Fruit fly (Drosophila melanogaster) whole organism, embryonic: ENCODE measurements around the gene ea.

ENCODE experiments used
- Abd-B ChIP-seq: fragments of 200-800 bp; sonication (Bioruptor generic); optimal IDR thresholded peaks from 2 replicates; lab custom pipeline; 2018; ENCODE audit warnings: missing biosample characterization, mild to moderate bottlenecking, missing genetic modification characterization, moderate library complexity
- Atf3 ChIP-seq: fragments of 200-800 bp; sonication (Bioruptor generic); optimal IDR thresholded peaks from 3 replicates; lab custom pipeline; 2016; ENCODE audit warnings: missing biosample characterization, missing genetic modification characterization
- BEAF-32 ChIP-seq: fragments of 200-800 bp; sonication (Bioruptor generic); optimal IDR thresholded peaks from 3 replicates; lab custom pipeline; 2017; ENCODE audit warnings: missing biosample characterization, missing genetic modification characterization, mild to moderate bottlenecking, moderate library complexity, missing genetic modification reagents
- Bteb2 ChIP-seq: fragments of 200-800 bp; sonication (Bioruptor generic); optimal IDR thresholded peaks from 2 replicates; lab custom pipeline; 2016; ENCODE audit warnings: missing biosample characterization, missing genetic modification characterization
- CG10543 ChIP-seq: fragments of 200-800 bp; sonication (Bioruptor generic); optimal IDR thresholded peaks from 3 replicates; lab custom pipeline; 2017; ENCODE audit warnings: missing biosample characterization, mild to moderate bottlenecking, missing genetic modification characterization, moderate library complexity
- CG11456 ChIP-seq: fragments of 200-800 bp; sonication (Bioruptor generic); IDR thresholded peaks from 3 replicates; pipeline ENCODE4 v1.3.6; 2022; ENCODE audit warnings: missing biosample characterization, missing genetic modification characterization
- CG1529 ChIP-seq: fragments of 200-800 bp; sonication (Bioruptor generic); optimal IDR thresholded peaks from 3 replicates; lab custom pipeline; 2018; ENCODE audit warnings: missing biosample characterization, missing genetic modification characterization
- CG15696 ChIP-seq: fragments of 200-800 bp; sonication (Bioruptor generic); optimal IDR thresholded peaks from 2 replicates; lab custom pipeline; 2019; ENCODE audit warnings: missing biosample characterization, mild to moderate bottlenecking, missing genetic modification characterization, moderate library complexity
- CG1602 ChIP-seq: fragments of 200-800 bp; sonication (Bioruptor generic); optimal IDR thresholded peaks from 3 replicates; lab custom pipeline; 2016; ENCODE audit warnings: missing biosample characterization, missing genetic modification characterization
- CG1603 ChIP-seq: fragments of 200-800 bp; sonication (Bioruptor generic); optimal IDR thresholded peaks from 2 replicates; lab custom pipeline; 2019; ENCODE audit warnings: missing biosample characterization, mild to moderate bottlenecking, missing genetic modification characterization, moderate library complexity
- CG17829 ChIP-seq: fragments of 200-800 bp; optimal IDR thresholded peaks from 2 replicates; lab custom pipeline; 2019; ENCODE audit warnings: missing biosample characterization, mild to moderate bottlenecking, missing genetic modification characterization, moderate library complexity
- CG2202 ChIP-seq: fragments of 200-800 bp; sonication (Bioruptor generic); optimal IDR thresholded peaks from 2 replicates; lab custom pipeline; 2018; ENCODE audit warnings: missing biosample characterization, mild to moderate bottlenecking, missing genetic modification characterization
- CG32767 ChIP-seq: fragments of 200-800 bp; sonication (Bioruptor generic); IDR thresholded peaks from 2 replicates; pipeline ENCODE4 v1.3.6; 2022; ENCODE audit warnings: missing biosample characterization, missing genetic modification characterization
- CG34422 ChIP-seq: fragments of 200-800 bp; sonication (Bioruptor generic); IDR thresholded peaks from 3 replicates; pipeline ENCODE4 v1.3.6; 2022; ENCODE audit warnings: missing biosample characterization, missing genetic modification characterization
- CG4707 ChIP-seq: fragments of 200-800 bp; sonication (Bioruptor generic); optimal IDR thresholded peaks from 2 replicates; lab custom pipeline; 2018; ENCODE audit warnings: missing biosample characterization, mild to moderate bottlenecking, missing genetic modification characterization, moderate library complexity
- CG4854 ChIP-seq: fragments of 200-800 bp; sonication (Bioruptor generic); optimal IDR thresholded peaks from 2 replicates; lab custom pipeline; 2016; ENCODE audit warnings: missing biosample characterization, missing genetic modification characterization, inconsistent platforms
- CG5180 ChIP-seq: fragments of 200-800 bp; sonication (Bioruptor generic); optimal IDR thresholded peaks from 3 replicates; lab custom pipeline; 2017; ENCODE audit warnings: missing biosample characterization, missing genetic modification characterization, mild to moderate bottlenecking, moderate library complexity, missing genetic modification reagents
- CG7928 ChIP-seq: fragments of 200-800 bp; sonication (Bioruptor generic); optimal IDR thresholded peaks from 2 replicates; lab custom pipeline; 2017; ENCODE audit warnings: missing biosample characterization, mild to moderate bottlenecking, missing genetic modification characterization
- CG9876 ChIP-seq: fragments of 200-800 bp; sonication (Bioruptor generic); optimal IDR thresholded peaks from 2 replicates; lab custom pipeline; 2016; ENCODE audit warnings: missing biosample characterization, missing genetic modification characterization
- CkIIα-i1 ChIP-seq: fragments of 200-800 bp; sonication (Bioruptor generic); IDR thresholded peaks from 2 replicates; pipeline ENCODE4 v1.3.6; 2022; ENCODE audit warnings: missing biosample characterization, missing genetic modification characterization
- D ChIP-seq, 2 experiments: fragments of 200-800 bp in 1 of 2; fragments of >200 bp in 1 of 2; sonication (Bioruptor generic) in 1 of 2; optimal IDR thresholded peaks; 2 replicates in 1 of 2; 3 replicates in 1 of 2; lab custom pipeline; 2017; ENCODE audit warnings: mild to moderate bottlenecking in 1 of 2, missing biosample characterization in 1 of 2, missing genetic modification characterization in 1 of 2, missing genetic modification reagents in 1 of 2
- E2f2 ChIP-seq: fragments of 200-800 bp; sonication (Bioruptor generic); IDR thresholded peaks from 2 replicates; pipeline ENCODE4 v1.3.6; 2022; ENCODE audit warnings: missing biosample characterization, missing genetic modification characterization
- H2.0 ChIP-seq: fragments of 200-800 bp; sonication (Bioruptor generic); IDR thresholded peaks from 2 replicates; pipeline ENCODE4 v1.3.6; 2022; ENCODE audit warnings: missing biosample characterization, missing genetic modification characterization
- HLH4C ChIP-seq: fragments of 200-800 bp; sonication (Bioruptor generic); IDR thresholded peaks from 3 replicates; pipeline ENCODE4 v1.3.6; 2022; ENCODE audit warnings: missing biosample characterization, missing genetic modification characterization; ENCODE audit not compliant: partially characterized antibody
- Hey ChIP-seq: fragments of 200-800 bp; sonication (Bioruptor generic); optimal IDR thresholded peaks from 3 replicates; lab custom pipeline; 2018; ENCODE audit warnings: missing biosample characterization, mild to moderate bottlenecking, missing genetic modification characterization
- Neu2 ChIP-seq: fragments of 200-800 bp; sonication (Bioruptor generic); optimal IDR thresholded peaks from 3 replicates; lab custom pipeline; 2016; ENCODE audit warnings: missing biosample characterization, missing genetic modification characterization, borderline replicate concordance
- Optix ChIP-seq: fragments of 200-800 bp; sonication (Bioruptor generic); IDR thresholded peaks from 3 replicates; pipeline ENCODE4 v1.3.6; 2022; ENCODE audit warnings: missing biosample characterization, missing genetic modification characterization
- Sox102F ChIP-seq: fragments of 200-800 bp; sonication (Bioruptor generic); optimal IDR thresholded peaks from 2 replicates; lab custom pipeline; 2018; ENCODE audit warnings: missing biosample characterization, mild to moderate bottlenecking, missing genetic modification characterization, moderate library complexity
- Vsx1 ChIP-seq: fragments of 200-800 bp; sonication (Bioruptor generic); optimal IDR thresholded peaks from 2 replicates; lab custom pipeline; 2017; ENCODE audit warnings: missing biosample characterization, mild to moderate bottlenecking, missing genetic modification characterization, missing genetic modification reagents
- aop ChIP-seq: fragments of 200-800 bp; sonication (Bioruptor generic); IDR thresholded peaks from 2 replicates; pipeline ENCODE4 v1.3.6; 2022; ENCODE audit warnings: missing biosample characterization, missing genetic modification characterization
- bowl ChIP-seq: fragments of 200-800 bp; sonication (Bioruptor generic); IDR thresholded peaks from 2 replicates; pipeline ENCODE4 v1.3.6; 2022; ENCODE audit warnings: missing biosample characterization, missing genetic modification characterization
- danr ChIP-seq: fragments of 200-800 bp; sonication (Bioruptor generic); IDR thresholded peaks from 2 replicates; pipeline ENCODE4 v1.3.6; 2022; ENCODE audit warnings: missing biosample characterization, missing genetic modification characterization
- grn ChIP-seq: fragments of 200-800 bp; sonication (Bioruptor generic); optimal IDR thresholded peaks from 3 replicates; lab custom pipeline; 2017; ENCODE audit warnings: missing biosample characterization, missing genetic modification characterization
- insv ChIP-seq, 2 experiments: fragments of 200-800 bp; sonication (Bioruptor generic); optimal IDR thresholded peaks; 3 replicates each; lab custom pipeline; 2016 to 2018; ENCODE audit warnings: missing biosample characterization in 2 of 2, missing genetic modification characterization in 2 of 2
- kah ChIP-seq: fragments of 200-800 bp; sonication (Bioruptor generic); optimal IDR thresholded peaks from 2 replicates; lab custom pipeline; 2018; ENCODE audit warnings: missing biosample characterization, mild to moderate bottlenecking, missing genetic modification characterization
- ken ChIP-seq: fragments of 200-800 bp; sonication (Bioruptor generic); IDR thresholded peaks from 3 replicates; pipeline ENCODE4 v1.3.6; 2022; ENCODE audit warnings: missing biosample characterization, missing genetic modification characterization
- knrl ChIP-seq: fragments of 200-800 bp; sonication (Bioruptor generic); IDR thresholded peaks from 3 replicates; pipeline ENCODE4 v1.3.6; 2022; ENCODE audit warnings: missing biosample characterization, missing genetic modification characterization; ENCODE audit not compliant: partially characterized antibody
- lbe ChIP-seq: fragments of 200-800 bp; sonication (Bioruptor generic); optimal IDR thresholded peaks from 2 replicates; lab custom pipeline; 2016; ENCODE audit warnings: missing biosample characterization, mild to moderate bottlenecking, missing genetic modification characterization
- lmd ChIP-seq: fragments of 200-800 bp; sonication (Bioruptor generic); IDR thresholded peaks from 2 replicates; pipeline ENCODE4 v1.3.6; 2022; ENCODE audit warnings: missing biosample characterization, missing genetic modification characterization
- nau ChIP-seq: fragments of 200-800 bp; sonication (Bioruptor generic); optimal IDR thresholded peaks from 3 replicates; lab custom pipeline; 2017; ENCODE audit warnings: missing biosample characterization, mild to moderate bottlenecking, missing genetic modification characterization, missing genetic modification reagents
- oc ChIP-seq: fragments of 200-800 bp; sonication (Bioruptor generic); optimal IDR thresholded peaks from 2 replicates; lab custom pipeline; 2018; ENCODE audit warnings: missing biosample characterization, mild to moderate bottlenecking, missing genetic modification characterization, moderate library complexity
- ro ChIP-seq: fragments of 200-800 bp; sonication (Bioruptor generic); IDR thresholded peaks from 2 replicates; pipeline ENCODE4 v1.3.6; 2022; ENCODE audit warnings: missing biosample characterization, missing genetic modification characterization
- scrt ChIP-seq: fragments of 200-800 bp; sonication (Bioruptor generic); optimal IDR thresholded peaks from 2 replicates; lab custom pipeline; 2018; ENCODE audit warnings: missing biosample characterization, mild to moderate bottlenecking, missing genetic modification characterization, moderate library complexity
- slbo ChIP-seq: fragments of 200-800 bp; sonication (Bioruptor generic); IDR thresholded peaks from 2 replicates; pipeline ENCODE4 v1.3.6; 2022; ENCODE audit warnings: missing biosample characterization, missing genetic modification characterization
- slp2 ChIP-seq: fragments of 200-800 bp; sonication (Bioruptor generic); optimal IDR thresholded peaks from 2 replicates; lab custom pipeline; 2016; ENCODE audit warnings: missing biosample characterization, missing genetic modification characterization
- so ChIP-seq: fragments of 200-800 bp; sonication (Bioruptor generic); IDR thresholded peaks from 3 replicates; pipeline ENCODE4 v1.3.6; 2022; ENCODE audit warnings: missing biosample characterization, missing genetic modification characterization
- tup ChIP-seq: fragments of 200-800 bp; sonication (Bioruptor generic); optimal IDR thresholded peaks from 2 replicates; lab custom pipeline; 2016; ENCODE audit warnings: missing biosample characterization, mild to moderate bottlenecking, missing genetic modification characterization, moderate library complexity
- vfl ChIP-seq: fragments of 200-800 bp; sonication (Bioruptor generic); optimal IDR thresholded peaks from 2 replicates; lab custom pipeline; 2016; ENCODE audit warnings: missing biosample characterization, missing genetic modification characterization

The ea gene

DNA sequence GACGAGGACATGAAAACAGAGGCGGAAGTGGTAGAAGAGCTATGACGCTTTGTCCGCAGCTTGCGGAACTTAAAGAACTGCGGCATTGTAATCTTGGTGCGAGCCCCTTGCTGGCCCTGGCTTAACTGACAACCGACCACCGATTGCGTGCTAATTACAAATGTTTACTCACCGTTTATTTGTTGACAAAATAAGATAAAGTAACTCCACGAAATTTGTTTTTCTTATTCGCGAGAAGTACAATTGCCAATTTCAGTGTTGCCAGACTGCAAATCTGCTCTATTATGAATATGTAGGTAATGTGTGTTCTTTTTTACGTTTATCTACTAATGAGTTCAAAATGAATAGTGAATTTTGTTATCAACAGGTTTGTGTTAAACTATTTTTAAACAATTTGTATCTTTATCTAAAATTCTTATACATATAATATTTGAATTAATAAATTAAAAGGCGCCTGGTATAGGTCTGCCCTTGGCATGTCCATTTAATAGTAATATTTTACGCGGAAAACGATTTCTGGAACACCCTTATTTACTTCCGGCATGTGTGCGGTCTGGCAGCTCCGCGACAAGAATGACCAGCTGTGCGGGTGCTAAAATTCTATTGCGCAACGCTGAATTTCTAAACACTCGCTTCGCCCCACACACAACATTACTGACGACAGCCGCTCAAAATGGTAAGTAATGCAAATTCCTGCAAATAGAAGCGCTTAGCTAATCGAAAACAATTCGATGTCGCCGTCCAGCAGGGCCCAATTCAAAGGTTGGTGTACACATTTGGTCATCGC, 28.3 kb downstream of the ea start, which contains the start of the genes Atg4b and Hibch (continued):
- TF ChIP-seq HLH4C (GFP tag; lab: Robert Waterston, UW) = no peak
- TF ChIP-seq H2.0 (GFP tag; lab: Robert Waterston, UW) = peak; percentile 60
- TF ChIP-seq scrt = peak; percentile 78
- peak; percentile 16 for TF ChIP-seq CG4854 (GFP tag; lab: Kevin White, UChicago)
- peak; percentile 16 for TF ChIP-seq Bteb2
- no peak for TF ChIP-seq nau (GFP tag; lab: Kevin White, UChicago)
- peak; percentile 78; the same call in 2 of the 3 replicates for TF ChIP-seq ken
- no peak for TF ChIP-seq CG5180 (GFP tag; lab: Kevin White, UChicago)
- TF ChIP-seq BEAF-32 (GFP tag; lab: Kevin White, UChicago) = peak; percentile 41
- TF ChIP-seq Optix (GFP tag; lab: Robert Waterston, UW) = no peak
- TF ChIP-seq slbo (GFP tag; lab: Robert Waterston, UW) = peak; percentile 91
- TF ChIP-seq Neu2 (GFP tag; lab: Kevin White, UChicago) = no peak
- peak; percentile 90 for TF ChIP-seq CG11456
- no peak for TF ChIP-seq Abd-B
- TF ChIP-seq CkIIα-i1 (GFP tag; lab: Robert Waterston, UW) = no peak
- no peak for TF ChIP-seq slp2
- TF ChIP-seq lmd (GFP tag; lab: Robert Waterston, UW) = peak; percentile 82
- TF ChIP-seq CG1529 (GFP tag; lab: Kevin White, UChicago) = no peak
- peak; percentile 43 for TF ChIP-seq vfl
- no peak for TF ChIP-seq CG4707
- no peak for TF ChIP-seq Sox102F (GFP tag; lab: Kevin White, UChicago)
- peak; percentile 82 for TF ChIP-seq CG1602 (GFP tag; lab: Kevin White, UChicago)
- no peak for TF ChIP-seq Atf3 (GFP tag; lab: Kevin White, UChicago)
- peak; percentile 20; the same call in 1 of the 2 replicates for TF ChIP-seq ro (GFP tag; lab: Robert Waterston, UW)
- TF ChIP-seq kah (GFP tag; lab: Kevin White, UChicago) = peak; percentile 65
- peak; percentile 80 for TF ChIP-seq lbe
- no peak for TF ChIP-seq CG9876
- peak; percentile 74 for TF ChIP-seq danr (GFP tag; lab: Robert Waterston, UW)
- peak; percentile 11 for TF ChIP-seq tup
- TF ChIP-seq CG2202 (tag; lab: Kevin White, UChicago) = peak; percentile 48
- no peak for TF ChIP-seq bowl (GFP tag; lab: Robert Waterston, UW)
- TF ChIP-seq D (optimal IDR thresholded peaks at IDR 0.05; lab: Kevin White, UChicago) = no peak
- TF ChIP-seq D (GFP tag; optimal IDR thresholded peaks at IDR 0.05; lab: Kevin White, UChicago) = peak; percentile 82
- TF ChIP-seq CG17829 (tag; lab: Kevin White, UChicago) = peak; percentile 91
- TF ChIP-seq oc (tag; lab: Kevin White, UChicago) = no peak
- TF ChIP-seq E2f2 (GFP tag; lab: Robert Waterston, UW) = peak; percentile 60
- peak; percentile 97 for TF ChIP-seq aop (GFP tag; lab: Robert Waterston, UW)
- TF ChIP-seq Vsx1 = no peak
- TF ChIP-seq CG7928 = peak; percentile 55
- peak in 1 of 2 experiments; percentile 70 for TF ChIP-seq insv (GFP tag; optimal IDR thresholded peaks at IDR 0.05; lab: Kevin White, UChicago)
- peak; percentile 31 for TF ChIP-seq Hey (tag; lab: Kevin White, UChicago)
- TF ChIP-seq CG10543 (GFP tag; lab: Kevin White, UChicago) = peak; percentile 96
- TF ChIP-seq CG34422 (GFP tag; lab: Robert Waterston, UW) = peak; percentile 91
- peak; percentile 74; the same call in 1 of the 3 replicates for TF ChIP-seq so (GFP tag; lab: Robert Waterston, UW)
- no peak for TF ChIP-seq grn (GFP tag; lab: Kevin White, UChicago)
- TF ChIP-seq knrl = 0 out of 3 replicates have a peak, but pooled peaks have one; percentile 20
- peak; percentile 59; the same call in 1 of the 2 replicates for TF ChIP-seq CG32767 (GFP tag; lab: Robert Waterston, UW)
- peak; percentile 91 for TF ChIP-seq CG15696 (tag; lab: Kevin White, UChicago)
- TF ChIP-seq CG1603 (tag; lab: Kevin White, UChicago) = peak; percentile 78
